Worm (Caenorhabditis elegans): ENCODE measurements around the gene snf-3.
A peak's percentile ranks its signal among the peaks of the same experiment; 100 is the strongest.

Gene snf-3

ce11 chrII:1133295-1133694 is 41.5 kb downstream of the snf-3 start (continued):
- TF ChIP-seq B0261.1 (tag; optimal IDR thresholded peaks at IDR 0.05) (no peak), him-1 (tag; optimal IDR thresholded peaks at IDR 0.05) (no peak), nhr-179 (tag; optimal IDR thresholded peaks at IDR 0.05) (no peak), ZK185.1 (tag; optimal IDR thresholded peaks at IDR 0.05; ENCODE audit: poor library complexity, severe bottlenecking) (no peak), dox-1 (GFP tag; IDR thresholded peaks at IDR 0.05) (no peak), ceh-100 (GFP tag; IDR thresholded peaks at IDR 0.05) (peak; percentile 29; the same call in 1 of the 2 replicates), nhr-80 (tag; optimal IDR thresholded peaks at IDR 0.05) (no peak), ekl-4 (GFP tag; IDR thresholded peaks at IDR 0.05) (no peak), hlh-12 (tag; optimal IDR thresholded peaks at IDR 0.05) (no peak)

ce11 chrII:1134314-1135108 is 42.7 kb downstream of the snf-3 start:
- TF ChIP-seq athp-1 (tag; optimal IDR thresholded peaks at IDR 0.05) (peak; percentile 0), hmg-1.2 (GFP tag; IDR thresholded peaks at IDR 0.05) (peak; percentile 23), ceh-91 (GFP tag; IDR thresholded peaks at IDR 0.05) (peak; percentile 85), madf-3 (GFP tag; IDR thresholded peaks at IDR 0.05) (peak; percentile 84; the same call in 1 of the 2 replicates), Y95B8A.8 (GFP tag; IDR thresholded peaks at IDR 0.05) (peak; percentile 78; the same call in 1 of the 2 replicates), pbrm-1 (GFP tag; IDR thresholded peaks at IDR 0.05) (peak; percentile 83), dpl-1 (GFP tag; optimal IDR thresholded peaks at IDR 0.05) (peak; percentile 15), tlf-1 (GFP tag; optimal IDR thresholded peaks at IDR 0.05) (peak; percentile 3), ztf-28 (GFP tag; IDR thresholded peaks at IDR 0.05) (peak; percentile 90), mcd-1 (GFP tag; IDR thresholded peaks at IDR 0.05) (peak; percentile 96), madf-8 (GFP tag; conservative IDR thresholded peaks at IDR 0.05) (0 out of 2 replicates have a peak, but pooled peaks have one; percentile 25), F49E8.2 (tag; optimal IDR thresholded peaks at IDR 0.05; ENCODE audit: insufficient read depth) (peak; percentile 11), lin-54 (GFP tag; optimal IDR thresholded peaks at IDR 0.05) (peak; percentile 69), lsl-1 (GFP tag; optimal IDR thresholded peaks at IDR 0.05) (peak; percentile 14), K12H6.12 (tag; optimal IDR thresholded peaks at IDR 0.05) (peak; percentile 42), hsf-1 (GFP tag; IDR thresholded peaks at IDR 0.05) (peak; percentile 90), attf-6 (GFP tag; IDR thresholded peaks at IDR 0.05) (0 out of 2 replicates have a peak, but pooled peaks have one; percentile 55), ztf-25 (GFP tag; IDR thresholded peaks at IDR 0.05) (peak; percentile 68; the same call in 1 of the 2 replicates), cebp-1 (GFP tag; IDR thresholded peaks at IDR 0.05) (peak; percentile 65), cebp-1 (tag; optimal IDR thresholded peaks at IDR 0.05) (peak; percentile 35), Y67H2A.10 (GFP tag; conservative IDR thresholded peaks at IDR 0.05) (peak; percentile 74), madf-6 (GFP tag; IDR thresholded peaks at IDR 0.05) (peak; percentile 63), ekl-4 (GFP tag; IDR thresholded peaks at IDR 0.05) (peak; percentile 46; the same call in 1 of the 2 replicates), Y53G8AR.9 (GFP tag; conservative IDR thresholded peaks at IDR 0.05) (peak; percentile 67; the same call in 1 of the 2 replicates), rcor-1 (GFP tag; IDR thresholded peaks at IDR 0.05) (peak; percentile 84), ztf-18 (tag; optimal IDR thresholded peaks at IDR 0.05) (peak; percentile 24), B0019.2 (GFP tag; conservative IDR thresholded peaks at IDR 0.05) (peak; percentile 79), efl-1 (GFP tag; optimal IDR thresholded peaks at IDR 0.05) (peak; percentile 31), attf-5 (GFP tag; optimal IDR thresholded peaks at IDR 0.05) (peak; percentile 52), attf-3 (GFP tag; conservative IDR thresholded peaks at IDR 0.05) (peak; percentile 77), bed-2 (GFP tag; IDR thresholded peaks at IDR 0.05) (peak; percentile 63), unc-130 (GFP tag; optimal IDR thresholded peaks at IDR 0.05) (peak; percentile 46), Y79H2A.3 (GFP tag; conservative IDR thresholded peaks at IDR 0.05) (peak; percentile 61; the same call in 1 of the 2 replicates), F33H1.4 (GFP tag; IDR thresholded peaks at IDR 0.05) (peak; percentile 64), madf-10 (tag; optimal IDR thresholded peaks at IDR 0.05) (peak; percentile 21), lin-40 (tag; optimal IDR thresholded peaks at IDR 0.05) (peak; percentile 46), ceh-27 (GFP tag; optimal IDR thresholded peaks at IDR 0.05) (peak; percentile 50), aptf-2 (GFP tag; conservative IDR thresholded peaks at IDR 0.05) (peak; percentile 80)

All from whole organism, young adult.